Fruit fly (Drosophila melanogaster) whole organism, larva: ENCODE measurements around the gene CG43725.

Experiments
- noc ChIP-seq: fragments of 200-800 bp; sonication (Bioruptor generic); optimal IDR thresholded peaks from 3 replicates; lab custom pipeline; 2019; ENCODE audit warnings: missing biosample characterization, mild to moderate bottlenecking, missing genetic modification characterization, moderate library complexity

CG43725 gene

dm6 chr2L:11075114-11075513, at the start of gene CG43725:
Gene CG43725 (plus strand): TSS chr2L:11075513.
- TF ChIP-seq noc (tag; lab: Kevin White, UChicago) = no peak

dm6 chr2L:11027213-11027612, 48.1 kb upstream of the CG43725 start:
- TF ChIP-seq noc (tag; lab: Kevin White, UChicago) = no peak

dm6 chr2L:11027825-11028496, 47.4 kb upstream of the CG43725 start:
- no peak for TF ChIP-seq noc (tag; lab: Kevin White, UChicago)

dm6 chr2L:11032285-11032970, 42.9 kb upstream of the CG43725 start:
- TF ChIP-seq noc (tag; lab: Kevin White, UChicago) = no peak

- no peak for TF ChIP-seq noc (tag; lab: Kevin White, UChicago)
Observed at dm6 chr2L:11034495-11034894, 40.8 kb upstream of the CG43725 start, which contains the start of gene CG18666. Gene CG18666 (plus strand): TSS chr2L:11034795.

- TF ChIP-seq noc (tag; lab: Kevin White, UChicago) = peak; percentile 42
Observed at dm6 chr2L:11037583-11038517, 37.5 kb upstream of the CG43725 start.

- no peak for TF ChIP-seq noc (tag; lab: Kevin White, UChicago)
Observed at dm6 chr2L:11038918-11039317, 36.4 kb upstream of the CG43725 start.

dm6 chr2L:11039548-11040144, 35.7 kb upstream of the CG43725 start:
- peak; percentile 10 for TF ChIP-seq noc (tag; lab: Kevin White, UChicago)

dm6 chr2L:11041074-11041473, 34.2 kb upstream of the CG43725 start:
- no peak for TF ChIP-seq noc (tag; lab: Kevin White, UChicago)

- TF ChIP-seq noc (tag; lab: Kevin White, UChicago) = no peak
Observed at dm6 chr2L:11041785-11042184, 33.5 kb upstream of the CG43725 start.

- TF ChIP-seq noc (tag; lab: Kevin White, UChicago) = peak; percentile 68
Observed at dm6 chr2L:11044678-11045466, 30.4 kb upstream of the CG43725 start.

dm6 chr2L:11045467-11045914, 29.8 kb upstream of the CG43725 start:
- TF ChIP-seq noc (tag; lab: Kevin White, UChicago) = no peak

- TF ChIP-seq noc (tag; lab: Kevin White, UChicago) = no peak
Observed at dm6 chr2L:11046051-11046450, 29.3 kb upstream of the CG43725 start.

dm6 chr2L:11048307-11048706, 27.0 kb upstream of the CG43725 start:
- TF ChIP-seq noc (tag; lab: Kevin White, UChicago) = no peak

dm6 chr2L:11049723-11050122, 25.6 kb upstream of the CG43725 start:
- no peak for TF ChIP-seq noc (tag; lab: Kevin White, UChicago)
